Fruit fly (Drosophila melanogaster): ENCODE results near the gene LSm7.

LSm7 gene

DNA sequence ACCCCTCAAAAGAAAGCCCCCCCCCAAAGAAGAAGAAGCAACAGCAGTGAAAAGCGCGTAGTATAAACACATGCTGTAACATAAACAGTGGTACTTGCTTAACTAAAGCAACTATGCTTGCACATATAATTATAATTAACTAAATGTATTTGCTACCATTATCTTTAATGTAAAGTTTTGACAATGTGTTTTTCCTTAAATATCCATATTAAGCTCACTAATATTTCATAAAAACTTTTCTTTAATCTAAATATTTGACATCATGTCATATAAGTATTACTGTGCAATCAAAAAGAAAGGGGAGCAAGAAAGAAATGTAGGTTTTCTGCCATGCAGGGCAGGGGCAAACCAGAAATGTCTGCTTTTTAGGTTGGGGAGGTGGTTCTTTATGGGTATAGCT, 26.1 kb downstream of the LSm7 start:
- TF ChIP-seq CG13204 (GFP tag; optimal IDR thresholded peaks at IDR 0.05) (no peak), CG32121 (GFP tag; IDR thresholded peaks at IDR 0.05) (peak; percentile 63)

DNA sequence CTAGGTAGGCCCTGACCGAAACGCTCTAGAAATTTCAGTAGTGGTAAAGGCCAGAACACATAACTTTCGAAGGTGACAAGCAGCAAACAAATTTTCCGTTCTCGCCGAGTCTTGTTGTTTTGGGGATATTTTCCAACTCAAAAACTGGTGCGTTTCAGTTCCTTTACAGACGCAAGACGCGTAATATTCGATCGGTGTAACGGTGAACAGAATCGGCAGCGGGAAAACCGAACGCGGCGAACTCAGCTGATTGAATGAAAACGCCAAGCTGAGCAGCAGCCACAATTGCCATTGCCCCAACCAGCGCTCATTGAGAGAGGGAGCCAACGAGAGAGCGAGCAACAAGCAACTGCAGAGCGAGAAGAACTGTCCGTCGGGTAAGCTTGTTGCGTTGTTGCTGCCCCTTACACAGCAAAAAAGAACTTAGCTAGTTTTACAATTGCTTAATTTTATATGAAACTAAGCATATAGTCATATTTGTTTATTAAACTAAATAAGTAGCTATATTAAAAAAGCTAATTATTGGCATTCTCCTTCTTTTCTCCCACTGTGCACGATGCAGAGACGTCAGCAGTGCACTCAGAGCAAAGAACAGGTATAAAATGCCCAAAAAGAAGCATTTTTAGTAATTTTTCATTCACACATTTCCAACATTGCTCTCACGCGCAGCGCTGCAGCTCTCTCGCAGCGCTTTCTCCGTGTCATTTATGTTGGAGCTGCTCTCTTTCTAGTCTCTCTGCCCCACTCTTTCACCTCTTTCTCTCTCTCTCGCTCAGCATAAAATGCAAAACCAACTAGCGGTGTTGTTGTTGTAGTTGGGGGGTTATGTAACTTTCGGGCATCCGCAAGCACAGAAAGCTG, 26.8 kb downstream of the LSm7 start, which contains the start of the genes Cyt-c-d and CG31808:
Cyt-c-d (plus strand) TSS at position 51 of the 861 bp plus-strand sequence.
CG31808 (minus strand) TSS at position 355 of the 861 bp plus-strand sequence.
- TF ChIP-seq rn (GFP tag; IDR thresholded peaks at IDR 0.05) (peak; percentile 97), CG14655 (GFP tag; optimal IDR thresholded peaks at IDR 0.05) (peak; percentile 99), CG13204 (GFP tag; optimal IDR thresholded peaks at IDR 0.05) (peak; percentile 82), fd96Ca (GFP tag; IDR thresholded peaks at IDR 0.05) (peak; percentile 99), CG9948 (tag; optimal IDR thresholded peaks at IDR 0.05) (peak; percentile 95), CG12605 (GFP tag; IDR thresholded peaks at IDR 0.05) (peak; percentile 99), CG17806 (tag; optimal IDR thresholded peaks at IDR 0.05) (peak; percentile 95), CG32121 (GFP tag; IDR thresholded peaks at IDR 0.05) (peak; percentile 99), CG15710 (tag; optimal IDR thresholded peaks at IDR 0.05) (peak; percentile 94), Snoo (tag; optimal IDR thresholded peaks at IDR 0.05) (peak; percentile 96), CG34367 (tag; optimal IDR thresholded peaks at IDR 0.05) (peak; percentile 93), Pif1A (GFP tag; optimal IDR thresholded peaks at IDR 0.05) (peak; percentile 98), Ets98B (GFP tag; IDR thresholded peaks at IDR 0.05) (peak; percentile 99), CG4496 (GFP tag; IDR thresholded peaks at IDR 0.05) (no peak; the same call in 2 of the 3 replicates), CG10348 (GFP tag; IDR thresholded peaks at IDR 0.05) (peak; percentile 95), gl (tag; optimal IDR thresholded peaks at IDR 0.05) (peak; percentile 85), D1 (tag; optimal IDR thresholded peaks at IDR 0.05) (peak; percentile 89), EcR (GFP tag; optimal IDR thresholded peaks at IDR 0.05) (peak; percentile 32), Pif1B (GFP tag; optimal IDR thresholded peaks at IDR 0.05) (peak; percentile 98), CG8159 (tag; optimal IDR thresholded peaks at IDR 0.05) (peak; percentile 94), CG8301 (tag; optimal IDR thresholded peaks at IDR 0.05) (peak; percentile 99)

DNA sequence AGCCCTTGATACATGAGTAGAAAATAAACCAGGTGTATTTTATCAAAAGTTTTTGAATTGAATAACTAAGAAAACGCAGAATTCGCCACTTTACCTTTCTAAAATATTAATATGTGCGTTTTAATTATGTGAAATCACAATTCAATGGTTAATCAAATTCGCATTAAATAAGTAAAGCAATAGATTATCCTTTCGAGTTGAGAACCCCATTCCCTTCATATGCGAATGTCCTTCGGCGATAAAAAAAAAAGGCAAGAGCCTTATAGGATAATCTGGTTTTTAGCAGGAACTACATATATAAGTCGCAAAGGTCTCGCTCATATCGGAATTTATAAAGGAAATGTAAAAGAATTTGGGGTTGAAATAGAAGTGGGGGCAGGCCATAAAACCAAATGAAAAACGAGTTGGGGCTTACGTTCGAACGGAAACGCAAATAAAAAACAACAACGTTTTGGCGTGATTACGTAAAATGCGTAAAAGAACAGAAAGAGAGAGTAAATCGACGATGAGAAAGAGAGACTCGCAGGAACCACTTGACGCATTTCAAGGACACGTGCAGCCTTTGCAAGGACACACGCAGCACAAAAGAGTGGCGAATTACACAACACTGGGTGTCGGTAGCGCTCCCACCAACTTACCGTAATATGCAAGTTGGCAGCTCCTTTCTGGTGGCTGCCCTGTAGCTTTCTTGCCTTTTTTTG, 27.6 kb downstream of the LSm7 start:
- no peak for TF ChIP-seq CG17806 (tag; optimal IDR thresholded peaks at IDR 0.05)
- TF ChIP-seq CG34367 (tag; optimal IDR thresholded peaks at IDR 0.05) = no peak
- no peak for TF ChIP-seq CG4496 (GFP tag; IDR thresholded peaks at IDR 0.05)
- no peak for TF ChIP-seq gl (tag; optimal IDR thresholded peaks at IDR 0.05)
- no peak for TF ChIP-seq Snoo (tag; optimal IDR thresholded peaks at IDR 0.05)
- TF ChIP-seq CG14655 (GFP tag; optimal IDR thresholded peaks at IDR 0.05) = no peak
- no peak for TF ChIP-seq CG8159 (tag; optimal IDR thresholded peaks at IDR 0.05)
- no peak for TF ChIP-seq CG10348 (GFP tag; IDR thresholded peaks at IDR 0.05)
- TF ChIP-seq rn (GFP tag; IDR thresholded peaks at IDR 0.05) = no peak
- TF ChIP-seq Ets98B (GFP tag; IDR thresholded peaks at IDR 0.05) = no peak
- TF ChIP-seq Pif1A (GFP tag; optimal IDR thresholded peaks at IDR 0.05) = no peak
- TF ChIP-seq CG15710 (tag; optimal IDR thresholded peaks at IDR 0.05) = no peak
- no peak for TF ChIP-seq CG32121 (GFP tag; IDR thresholded peaks at IDR 0.05)
- no peak for TF ChIP-seq CG9948 (tag; optimal IDR thresholded peaks at IDR 0.05)
- no peak for TF ChIP-seq CG12605 (GFP tag; IDR thresholded peaks at IDR 0.05)
- no peak for TF ChIP-seq EcR (GFP tag; optimal IDR thresholded peaks at IDR 0.05)

DNA sequence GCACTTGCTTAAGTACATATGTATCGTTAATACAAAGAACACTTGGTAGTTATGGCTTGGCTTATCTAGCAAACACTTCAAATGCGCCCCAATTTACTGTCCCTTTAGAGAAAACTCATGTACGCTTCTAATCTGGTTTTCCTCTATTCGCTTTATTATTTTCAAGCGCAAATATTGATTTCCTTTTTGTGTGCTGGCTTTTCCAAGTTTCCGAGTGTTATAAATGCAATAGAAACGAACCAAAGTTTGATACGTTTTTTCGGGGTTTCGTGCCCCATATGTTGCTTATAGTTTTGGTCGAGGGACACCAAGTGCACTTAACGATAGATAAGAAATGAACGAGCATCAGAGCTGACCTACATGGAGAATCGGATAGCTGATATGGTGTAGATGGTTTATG, 29.0 kb downstream of the LSm7 start:
- TF ChIP-seq gl (tag; optimal IDR thresholded peaks at IDR 0.05) (no peak), CG17806 (tag; optimal IDR thresholded peaks at IDR 0.05) (no peak), Ets98B (GFP tag; IDR thresholded peaks at IDR 0.05) (no peak), D1 (tag; optimal IDR thresholded peaks at IDR 0.05) (no peak)

DNA sequence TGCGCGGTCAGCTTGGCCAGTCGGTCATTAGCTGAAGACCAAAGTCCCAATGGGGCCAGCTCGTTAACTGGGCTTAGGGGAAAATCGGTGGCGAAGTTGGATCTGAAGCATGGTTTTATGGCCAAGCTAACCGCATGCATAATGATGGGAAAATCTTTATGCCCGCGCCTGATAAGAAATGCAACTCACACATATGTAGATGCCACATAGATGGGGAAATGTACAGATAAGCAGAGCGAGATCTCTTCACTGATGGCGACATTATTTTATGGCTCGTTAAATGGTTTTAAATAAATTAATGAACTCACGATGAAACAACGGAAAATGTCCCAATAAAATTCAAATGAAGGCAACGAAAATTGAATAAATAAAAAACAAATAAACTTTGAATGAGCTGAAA, 31.0 kb downstream of the LSm7 start:
- TF ChIP-seq CG8301 (tag; optimal IDR thresholded peaks at IDR 0.05) = no peak
- no peak for TF ChIP-seq CG14655 (GFP tag; optimal IDR thresholded peaks at IDR 0.05)
- TF ChIP-seq CG15710 (tag; optimal IDR thresholded peaks at IDR 0.05) = no peak

DNA sequence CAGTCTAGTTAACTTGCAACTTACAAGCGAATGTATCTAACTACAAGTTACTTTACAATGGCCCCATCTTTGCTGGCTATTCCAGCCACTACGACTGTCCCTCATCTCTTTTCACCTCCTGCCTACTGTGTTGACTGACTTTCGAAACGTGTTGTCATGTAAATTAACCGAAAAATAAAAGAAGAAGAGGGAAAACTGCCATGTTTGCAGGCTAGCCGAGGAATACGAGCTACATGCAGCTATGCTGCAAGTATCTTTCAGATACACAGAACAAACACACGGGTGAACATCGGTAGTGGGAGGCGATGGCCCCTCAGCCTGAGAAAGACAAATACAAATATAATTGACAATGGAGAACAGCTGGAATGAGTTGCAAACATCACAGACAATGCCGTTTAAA, 32.2 kb downstream of the LSm7 start:
- no peak for TF ChIP-seq Ets98B (GFP tag; IDR thresholded peaks at IDR 0.05)
- no peak for TF ChIP-seq CG8159 (tag; optimal IDR thresholded peaks at IDR 0.05)
- no peak for TF ChIP-seq CG14655 (GFP tag; optimal IDR thresholded peaks at IDR 0.05)
- TF ChIP-seq CG10348 (GFP tag; IDR thresholded peaks at IDR 0.05) = no peak
- TF ChIP-seq CG34367 (tag; optimal IDR thresholded peaks at IDR 0.05) = no peak
- TF ChIP-seq CG4496 (GFP tag; IDR thresholded peaks at IDR 0.05) = no peak
- no peak for TF ChIP-seq CG32121 (GFP tag; IDR thresholded peaks at IDR 0.05)
- TF ChIP-seq CG12605 (GFP tag; IDR thresholded peaks at IDR 0.05) = no peak
- no peak for TF ChIP-seq CG13204 (GFP tag; optimal IDR thresholded peaks at IDR 0.05)
- TF ChIP-seq Pif1A (GFP tag; optimal IDR thresholded peaks at IDR 0.05) = no peak
- TF ChIP-seq Snoo (tag; optimal IDR thresholded peaks at IDR 0.05) = no peak
- TF ChIP-seq D1 (tag; optimal IDR thresholded peaks at IDR 0.05) = no peak
- TF ChIP-seq gl (tag; optimal IDR thresholded peaks at IDR 0.05) = no peak
- no peak for TF ChIP-seq rn (GFP tag; IDR thresholded peaks at IDR 0.05)
- TF ChIP-seq EcR (GFP tag; optimal IDR thresholded peaks at IDR 0.05) = no peak
- no peak for TF ChIP-seq CG8301 (tag; optimal IDR thresholded peaks at IDR 0.05)

All from whole organism, pupa.